Worm (Caenorhabditis elegans) whole organism, L3 larva: ENCODE data around the gene cest-2.1.
"Not testable (repeated sequence)": the region's sequence is repeated elsewhere in the genome, so short reads cannot be mapped to it uniquely, and the experiment has no call there.

Experiments used
- R02D3.7 ChIP-seq: fragments of 150-350 bp; optimal IDR thresholded peaks from 2 replicates; lab custom pipeline; 2014; ENCODE audit warnings: missing biosample characterization, missing genetic modification characterization
- ZK546.5 ChIP-seq: sonication (generic microtip); optimal IDR thresholded peaks from 2 replicates; lab custom pipeline; 2017; ENCODE audit warnings: missing biosample characterization, missing genetic modification characterization
- aly-2 ChIP-seq: fragments of 150-350 bp; optimal IDR thresholded peaks from 2 replicates; lab custom pipeline; 2014; ENCODE audit warnings: missing biosample characterization, missing genetic modification characterization
- ama-1 ChIP-seq: fragments of 150-350 bp; optimal IDR thresholded peaks from 2 replicates; lab custom pipeline; 2018
- ceh-16 ChIP-seq: sonication (generic microtip); optimal IDR thresholded peaks from 2 replicates; lab custom pipeline; 2017; ENCODE audit warnings: missing biosample characterization, missing genetic modification characterization
- ceh-28 ChIP-seq: fragments of 150-350 bp; optimal IDR thresholded peaks from 2 replicates; lab custom pipeline; 2014; ENCODE audit warnings: missing biosample characterization, missing genetic modification reagents, missing genetic modification characterization
- ceh-82 ChIP-seq: fragments of 150-350 bp; optimal IDR thresholded peaks from 2 replicates; lab custom pipeline; 2014; ENCODE audit warnings: missing biosample characterization, missing genetic modification characterization
- ceh-9 ChIP-seq: sonication (generic microtip); optimal IDR thresholded peaks from 2 replicates; lab custom pipeline; 2018; ENCODE audit warnings: missing biosample characterization, missing genetic modification characterization
- daf-12 ChIP-seq: fragments of 150-350 bp; optimal IDR thresholded peaks from 2 replicates; lab custom pipeline; 2014; ENCODE audit warnings: missing biosample characterization, missing genetic modification reagents, missing genetic modification characterization
- egl-27 ChIP-seq: sonication (generic microtip); optimal IDR thresholded peaks from 4 replicates; lab custom pipeline; 2017; ENCODE audit warnings: missing biosample characterization, missing genetic modification reagents, missing genetic modification characterization
- egl-5 ChIP-seq: fragments of 150-350 bp; optimal IDR thresholded peaks from 2 replicates; lab custom pipeline; 2017; ENCODE audit warnings: missing biosample characterization, missing genetic modification reagents, missing genetic modification characterization, inconsistent platforms
- elt-1 ChIP-seq: fragments of 150-350 bp; optimal IDR thresholded peaks from 2 replicates; lab custom pipeline; 2014; ENCODE audit warnings: missing biosample characterization, missing genetic modification characterization
- elt-2 ChIP-seq: sonication (generic microtip); optimal IDR thresholded peaks from 2 replicates; lab custom pipeline; 2016; ENCODE audit warnings: missing genetic modification reagents, mild to moderate bottlenecking, missing genetic modification characterization, missing compliant biosample characterization
- elt-3 ChIP-seq, 3 experiments: fragments of 150-350 bp in 1 of 3; sonication (generic microtip) in 2 of 3; optimal IDR thresholded peaks; 2 replicates in 2 of 3; 4 replicates in 1 of 3; lab custom pipeline; 2014 to 2017; ENCODE audit warnings: missing biosample characterization in 3 of 3, missing genetic modification characterization in 3 of 3
- eor-1 ChIP-seq, 2 experiments: fragments of 150-350 bp; optimal IDR thresholded peaks; 2 replicates each; lab custom pipeline; 2014 to 2018; ENCODE audit warnings: missing biosample characterization in 2 of 2, missing genetic modification characterization in 2 of 2
- fkh-10 ChIP-seq: sonication (generic microtip); optimal IDR thresholded peaks from 2 replicates; lab custom pipeline; 2017; ENCODE audit warnings: missing biosample characterization, missing genetic modification reagents, missing genetic modification characterization
- fkh-2 ChIP-seq: fragments of 150-350 bp; optimal IDR thresholded peaks from 2 replicates; lab custom pipeline; 2014; ENCODE audit warnings: missing biosample characterization, missing genetic modification reagents, missing genetic modification characterization
- fos-1 ChIP-seq: fragments of 150-350 bp; optimal IDR thresholded peaks from 2 replicates; lab custom pipeline; 2014; ENCODE audit warnings: missing biosample characterization, missing genetic modification characterization
- hmg-11 ChIP-seq: sonication (generic microtip); optimal IDR thresholded peaks from 2 replicates; lab custom pipeline; 2016; ENCODE audit warnings: missing genetic modification characterization, missing compliant biosample characterization
- jun-1 ChIP-seq: fragments of 150-350 bp; optimal IDR thresholded peaks from 2 replicates; lab custom pipeline; 2014; ENCODE audit warnings: missing biosample characterization, missing genetic modification reagents, missing genetic modification characterization
- lin-15B ChIP-seq: fragments of 150-350 bp; optimal IDR thresholded peaks from 2 replicates; lab custom pipeline; 2014; ENCODE audit warnings: missing biosample characterization, missing genetic modification characterization
- lin-39 ChIP-seq: fragments of 150-350 bp; optimal IDR thresholded peaks from 2 replicates; lab custom pipeline; 2018; ENCODE audit warnings: missing biosample characterization, missing genetic modification reagents, missing genetic modification characterization
- lsy-12 ChIP-seq: sonication (generic microtip); optimal IDR thresholded peaks from 2 replicates; lab custom pipeline; 2016; ENCODE audit warnings: mild to moderate bottlenecking, missing genetic modification characterization, missing compliant biosample characterization
- mdl-1 ChIP-seq: fragments of 150-350 bp; optimal IDR thresholded peaks from 2 replicates; lab custom pipeline; 2014; ENCODE audit warnings: missing biosample characterization, missing genetic modification characterization
- mml-1 ChIP-seq: fragments of 150-350 bp; sonication (generic microtip); optimal IDR thresholded peaks from 3 replicates; lab custom pipeline; 2014; ENCODE audit warnings: missing biosample characterization, missing genetic modification characterization
- nfya-1 ChIP-seq: sonication (generic microtip); optimal IDR thresholded peaks from 2 replicates; lab custom pipeline; 2017; ENCODE audit warnings: missing genetic modification characterization, mild to moderate bottlenecking, missing compliant biosample characterization, antibody characterized with exemption, moderate library complexity; ENCODE audit not compliant: insufficient read depth
- nhr-11 ChIP-seq: fragments of 150-350 bp; optimal IDR thresholded peaks from 2 replicates; lab custom pipeline; 2014; ENCODE audit warnings: missing biosample characterization, missing genetic modification characterization
- nhr-12 ChIP-seq: fragments of 150-350 bp; optimal IDR thresholded peaks from 2 replicates; lab custom pipeline; 2014; ENCODE audit warnings: missing biosample characterization, missing genetic modification characterization
- nhr-23 ChIP-seq: fragments of 150-350 bp; optimal IDR thresholded peaks from 2 replicates; lab custom pipeline; 2014; ENCODE audit warnings: missing biosample characterization, missing genetic modification reagents, missing genetic modification characterization
- nhr-237 ChIP-seq: fragments of 150-350 bp; optimal IDR thresholded peaks from 2 replicates; lab custom pipeline; 2014; ENCODE audit warnings: missing biosample characterization, missing genetic modification characterization
- nhr-25 ChIP-seq: sonication (generic microtip); optimal IDR thresholded peaks from 2 replicates; lab custom pipeline; 2017; ENCODE audit warnings: missing biosample characterization, missing genetic modification characterization
- nhr-28 ChIP-seq: fragments of 150-350 bp; optimal IDR thresholded peaks from 2 replicates; lab custom pipeline; 2014; ENCODE audit warnings: missing biosample characterization, missing genetic modification characterization
- nhr-43 ChIP-seq: sonication (generic microtip); optimal IDR thresholded peaks from 2 replicates; lab custom pipeline; 2016; ENCODE audit warnings: mild to moderate bottlenecking, missing genetic modification characterization, missing compliant biosample characterization; ENCODE audit not compliant: poor library complexity, severe bottlenecking
- nhr-67 ChIP-seq: fragments of 150-350 bp; optimal IDR thresholded peaks from 2 replicates; lab custom pipeline; 2014; ENCODE audit warnings: missing biosample characterization, missing genetic modification characterization
- nhr-76 ChIP-seq: fragments of 150-350 bp; sonication (generic microtip); optimal IDR thresholded peaks from 5 replicates; lab custom pipeline; 2014; ENCODE audit warnings: missing biosample characterization, missing genetic modification characterization
- nhr-77 ChIP-seq: fragments of 150-350 bp; optimal IDR thresholded peaks from 2 replicates; lab custom pipeline; 2014; ENCODE audit warnings: missing biosample characterization, missing genetic modification characterization
- pha-4 ChIP-seq: fragments of 150-350 bp; optimal IDR thresholded peaks from 2 replicates; lab custom pipeline; 2014; ENCODE audit warnings: missing biosample characterization, missing genetic modification reagents, missing genetic modification characterization
- pqm-1 ChIP-seq: fragments of 150-350 bp; optimal IDR thresholded peaks from 2 replicates; lab custom pipeline; 2017; ENCODE audit warnings: missing biosample characterization, missing genetic modification characterization, inconsistent platforms
- sea-2 ChIP-seq: fragments of 150-350 bp; sonication (generic microtip); optimal IDR thresholded peaks from 4 replicates; lab custom pipeline; 2014; ENCODE audit warnings: missing biosample characterization, missing genetic modification reagents, missing genetic modification characterization
- skn-1 ChIP-seq: fragments of 150-350 bp; optimal IDR thresholded peaks from 2 replicates; lab custom pipeline; 2014; ENCODE audit warnings: missing biosample characterization, missing genetic modification characterization
- snpc-4 ChIP-seq: fragments of 150-350 bp; optimal IDR thresholded peaks from 2 replicates; lab custom pipeline; 2014; ENCODE audit warnings: missing biosample characterization, missing genetic modification characterization
- tbx-2 ChIP-seq: sonication (generic microtip); optimal IDR thresholded peaks from 2 replicates; lab custom pipeline; 2016; ENCODE audit warnings: mild to moderate bottlenecking, missing genetic modification characterization, missing compliant biosample characterization
- unc-39 ChIP-seq: sonication (generic microtip); optimal IDR thresholded peaks from 4 replicates; lab custom pipeline; 2017; ENCODE audit warnings: missing biosample characterization, missing genetic modification characterization
- unc-62 ChIP-seq: fragments of 150-350 bp; sonication (generic microtip); optimal IDR thresholded peaks from 4 replicates; lab custom pipeline; 2014; ENCODE audit warnings: missing biosample characterization, missing genetic modification reagents, missing genetic modification characterization
- zag-1 ChIP-seq: fragments of 150-350 bp; optimal IDR thresholded peaks from 2 replicates; lab custom pipeline; 2014; ENCODE audit warnings: missing biosample characterization, missing genetic modification characterization
- ztf-11 ChIP-seq: fragments of 150-350 bp; optimal IDR thresholded peaks from 2 replicates; lab custom pipeline; 2014; ENCODE audit warnings: missing biosample characterization, missing genetic modification characterization
- ztf-4 ChIP-seq: fragments of 150-350 bp; optimal IDR thresholded peaks from 2 replicates; lab custom pipeline; 2014; ENCODE audit warnings: missing biosample characterization, missing genetic modification characterization

The cest-2.1 gene

DNA sequence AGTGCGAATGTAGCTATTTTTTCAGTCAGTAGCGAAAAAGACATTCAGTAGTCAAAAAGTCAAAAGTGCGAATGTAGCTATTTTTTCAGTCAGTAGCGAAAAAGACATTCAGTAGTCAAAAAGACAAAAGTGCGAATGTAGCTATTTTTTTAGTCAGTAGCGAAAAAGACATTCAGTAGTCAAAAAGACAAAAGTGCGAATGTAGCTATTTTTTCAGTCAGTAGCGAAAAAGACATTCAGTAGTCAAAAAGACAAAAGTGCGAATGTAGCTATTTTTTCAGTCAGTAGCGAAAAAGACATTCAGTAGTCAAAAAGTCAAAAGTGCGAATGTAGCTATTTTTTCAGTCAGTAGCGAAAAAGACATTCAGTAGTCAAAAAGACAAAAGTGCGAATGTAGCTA is 33.9 kb upstream of the cest-2.1 start, which contains the start of gene T16A9.3:
TSS of gene T16A9.3 (plus strand) at position 301 of the 400 bp plus-strand sequence.
- not testable (repeated sequence) for TF ChIP-seq sea-2 (GFP tag; lab: Kevin White, UChicago); egl-5; nhr-25

DNA sequence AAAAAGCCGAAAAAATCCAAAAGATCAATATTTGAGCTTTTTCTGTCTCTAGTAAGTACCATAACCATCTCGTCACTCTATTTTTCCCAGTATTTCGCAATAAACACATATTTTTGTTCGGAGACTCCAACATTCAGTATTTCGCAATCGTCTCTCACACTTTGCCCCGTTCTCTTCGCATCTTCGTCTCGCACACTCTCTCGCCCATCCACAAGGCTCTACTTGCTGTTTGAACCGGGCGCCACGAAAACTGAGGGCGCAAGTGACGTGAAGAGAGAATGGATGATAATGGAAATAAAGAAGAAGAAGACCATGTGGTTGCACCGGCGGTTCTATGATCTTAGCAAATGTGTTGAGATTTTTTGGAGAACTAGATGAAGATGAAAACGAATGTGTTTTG is 28.8 kb upstream of the cest-2.1 start:
- no peak for TF ChIP-seq nhr-67 (tag; lab: Kevin White, UChicago)
- TF ChIP-seq nhr-43 (tag; lab: Kevin White, UChicago), result peak; percentile 78
- peak; percentile 93 for TF ChIP-seq jun-1 (tag; lab: Kevin White, UChicago)
- peak; percentile 85 for TF ChIP-seq lsy-12 (tag; lab: Kevin White, UChicago)
- TF ChIP-seq tbx-2 (tag; lab: Kevin White, UChicago), result peak; percentile 67
- no peak for TF ChIP-seq fos-1
- no peak for TF ChIP-seq nhr-28 (tag; lab: Kevin White, UChicago)
- peak; percentile 11 for TF ChIP-seq fkh-10 (GFP tag; lab: Kevin White, UChicago)
- TF ChIP-seq sea-2 (GFP tag; lab: Kevin White, UChicago), result peak; percentile 83
- TF ChIP-seq daf-12 (tag; lab: Kevin White, UChicago), result no peak
- peak in 1 of 2 experiments; percentile 27 for TF ChIP-seq eor-1 (tag; optimal IDR thresholded peaks at IDR 0.05; lab: Kevin White, UChicago)
- TF ChIP-seq mdl-1 (tag; lab: Kevin White, UChicago), result peak; percentile 58
- peak; percentile 76 for TF ChIP-seq fkh-2 (tag; lab: Kevin White, UChicago)
- TF ChIP-seq egl-5, result peak; percentile 87
- peak; percentile 85 for TF ChIP-seq elt-2
- peak; percentile 83 for TF ChIP-seq lin-15B (tag; lab: Kevin White, UChicago)
- TF ChIP-seq ceh-16 (tag; lab: Kevin White, UChicago), result no peak
- TF ChIP-seq nfya-1 (tag; lab: Kevin White, UChicago), result peak; percentile 93
- peak; percentile 96 for TF ChIP-seq pha-4
- TF ChIP-seq ztf-4 (tag; lab: Kevin White, UChicago), result peak; percentile 17
- TF ChIP-seq lin-39, result peak; percentile 95
- TF ChIP-seq ceh-82 (tag; lab: Kevin White, UChicago), result peak; percentile 49
- TF ChIP-seq ceh-9 (tag; lab: Kevin White, UChicago), result no peak
- TF ChIP-seq nhr-237 (tag; lab: Kevin White, UChicago), result no peak
- TF ChIP-seq nhr-76 (tag; lab: Kevin White, UChicago), result no peak
- TF ChIP-seq skn-1 (tag; lab: Kevin White, UChicago), result peak; percentile 92
- no peak for TF ChIP-seq ztf-11 (tag; lab: Kevin White, UChicago)
- no peak for TF ChIP-seq aly-2
- TF ChIP-seq nhr-25, result peak; percentile 91
- peak; percentile 81 for TF ChIP-seq pqm-1
- TF ChIP-seq ama-1 (lab: Kevin White, UChicago), result no peak
- peak; percentile 11 for TF ChIP-seq egl-27 (tag; lab: Kevin White, UChicago)
- TF ChIP-seq mml-1 (tag; lab: Kevin White, UChicago), result no peak
- TF ChIP-seq hmg-11 (tag; lab: Kevin White, UChicago), result peak; percentile 83
- TF ChIP-seq nhr-11 (tag; lab: Kevin White, UChicago), result peak; percentile 91
- peak; percentile 87 for TF ChIP-seq ceh-28
- TF ChIP-seq nhr-23 (tag; lab: Kevin White, UChicago), result peak; percentile 82
- TF ChIP-seq zag-1 (tag; lab: Kevin White, UChicago), result no peak
- TF ChIP-seq R02D3.7 (tag; lab: Kevin White, UChicago), result peak; percentile 79
- TF ChIP-seq elt-3 (tag; optimal IDR thresholded peaks at IDR 0.05; lab: Kevin White, UChicago), result peak in 2 of 3 experiments; percentile 81 to 84
- TF ChIP-seq snpc-4, result peak; percentile 67
- TF ChIP-seq nhr-77 (tag; lab: Kevin White, UChicago), result no peak
- TF ChIP-seq nhr-12 (tag; lab: Kevin White, UChicago), result no peak
- no peak for TF ChIP-seq unc-39
- peak; percentile 92 for TF ChIP-seq unc-62 (GFP tag; lab: Kevin White, UChicago)
- no peak for TF ChIP-seq ZK546.5 (tag; lab: Kevin White, UChicago)
- peak; percentile 40 for TF ChIP-seq elt-1
